Worm (Caenorhabditis elegans): ENCODE results near the gene Y42H9AR.5.

- TF ChIP-seq odd-2 (tag; optimal IDR thresholded peaks at IDR 0.05) (no peak), elt-2 (tag; optimal IDR thresholded peaks at IDR 0.05) (no peak), ceh-2 (tag; optimal IDR thresholded peaks at IDR 0.05) (no peak), tbx-2 (tag; optimal IDR thresholded peaks at IDR 0.05) (no peak), F13H6.1 (tag; optimal IDR thresholded peaks at IDR 0.05) (no peak), fkh-10 (GFP tag; optimal IDR thresholded peaks at IDR 0.05) (no peak), pha-4 (tag; optimal IDR thresholded peaks at IDR 0.05) (no peak), dve-1 (tag; optimal IDR thresholded peaks at IDR 0.05) (no peak), nhr-11 (tag; optimal IDR thresholded peaks at IDR 0.05) (no peak), ceh-31 (tag; optimal IDR thresholded peaks at IDR 0.05) (no peak), nfya-1 (tag; optimal IDR thresholded peaks at IDR 0.05) (no peak), rnt-1 (tag; optimal IDR thresholded peaks at IDR 0.05) (no peak), Y22D7AL.16 (tag; optimal IDR thresholded peaks at IDR 0.05) (no peak)
Observed at ce11 chrIV:8061267-8061666, 41.1 kb upstream of the Y42H9AR.5 start.
